Fruit fly (Drosophila melanogaster) whole organism, prepupa: Measurements from ENCODE around the gene Dip-C.

Experiments used
- CG11902 ChIP-seq: fragments of 200-800 bp; sonication (Bioruptor generic); optimal IDR thresholded peaks from 3 replicates; lab custom pipeline; 2016; ENCODE audit warnings: missing biosample characterization, missing genetic modification characterization
- CG15336 ChIP-seq: fragments of 200-800 bp; sonication (Bioruptor generic); IDR thresholded peaks from 2 replicates; pipeline ENCODE4 v1.3.6; 2022; ENCODE audit warnings: missing biosample characterization, missing genetic modification characterization
- CG16779 ChIP-seq: fragments of 200-800 bp; sonication (Bioruptor generic); optimal IDR thresholded peaks from 3 replicates; lab custom pipeline; 2017; ENCODE audit warnings: missing biosample characterization, mild to moderate bottlenecking, missing genetic modification characterization
- CG4318 ChIP-seq: fragments of 200-800 bp; sonication (Bioruptor generic); optimal IDR thresholded peaks from 3 replicates; lab custom pipeline; 2017; ENCODE audit warnings: missing biosample characterization, mild to moderate bottlenecking, missing genetic modification characterization
- CG6808 ChIP-seq: fragments of 200-800 bp; sonication (Bioruptor generic); optimal IDR thresholded peaks from 3 replicates; lab custom pipeline; 2017; ENCODE audit warnings: missing biosample characterization, missing genetic modification characterization, mild to moderate bottlenecking, moderate library complexity, missing genetic modification reagents
- CG6854 ChIP-seq: fragments of 200-800 bp; sonication (Bioruptor generic); optimal IDR thresholded peaks from 2 replicates; lab custom pipeline; 2017; ENCODE audit warnings: missing biosample characterization, mild to moderate bottlenecking, missing genetic modification characterization
- CG8632 ChIP-seq: fragments of 200-800 bp; sonication (Bioruptor generic); optimal IDR thresholded peaks from 3 replicates; lab custom pipeline; 2016; ENCODE audit warnings: missing biosample characterization, missing genetic modification characterization
- Gug ChIP-seq: fragments of 200-800 bp; sonication (Bioruptor generic); IDR thresholded peaks from 2 replicates; pipeline ENCODE4 v1.3.6; 2022; ENCODE audit warnings: missing biosample characterization, missing genetic modification characterization
- Lpt ChIP-seq: fragments of 200-800 bp; sonication (Bioruptor generic); optimal IDR thresholded peaks from 3 replicates; lab custom pipeline; 2016; ENCODE audit warnings: missing biosample characterization, missing genetic modification characterization
- Sox15 ChIP-seq: fragments of 200-800 bp; sonication (Bioruptor generic); optimal IDR thresholded peaks from 3 replicates; lab custom pipeline; 2016; ENCODE audit warnings: missing biosample characterization, missing genetic modification characterization
- achi ChIP-seq: fragments of 200-800 bp; sonication (Bioruptor generic); optimal IDR thresholded peaks from 3 replicates; lab custom pipeline; 2016; ENCODE audit warnings: missing biosample characterization, missing genetic modification characterization
- dac ChIP-seq: fragments of 200-800 bp; sonication (Bioruptor generic); optimal IDR thresholded peaks from 2 replicates; lab custom pipeline; 2017; ENCODE audit warnings: missing biosample characterization, mild to moderate bottlenecking, missing genetic modification characterization
- topi ChIP-seq: fragments of 200-800 bp; sonication (Bioruptor generic); optimal IDR thresholded peaks from 3 replicates; lab custom pipeline; 2016; ENCODE audit warnings: missing biosample characterization, missing genetic modification characterization
- vri ChIP-seq: fragments of 200-800 bp; sonication (Bioruptor generic); optimal IDR thresholded peaks from 3 replicates; lab custom pipeline; 2016; ENCODE audit warnings: missing biosample characterization, mild to moderate bottlenecking, missing genetic modification characterization

DNA sequence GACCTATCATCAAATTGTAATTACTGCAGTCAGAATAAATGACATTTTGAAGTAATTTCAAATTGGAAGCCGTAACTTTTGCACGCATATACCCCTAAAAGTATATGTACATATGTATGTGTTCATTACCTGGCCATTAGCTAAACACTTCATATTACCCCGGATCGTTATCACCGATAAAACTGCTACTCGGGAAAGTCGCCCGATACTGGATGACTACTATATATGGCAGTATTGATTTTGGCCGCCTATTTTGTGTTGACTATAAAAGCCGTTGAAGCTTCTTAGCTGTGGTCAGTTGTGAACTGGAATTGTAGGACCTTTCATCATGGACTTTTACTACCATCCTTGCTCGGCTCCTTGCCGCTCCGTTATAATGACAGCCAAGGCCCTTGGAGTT, 33.9 kb downstream of the Dip-C start, which contains the start of gene GstD8:
- TF ChIP-seq achi (GFP tag; lab: Kevin White, UChicago) (no peak), Lpt (GFP tag; lab: Kevin White, UChicago) (no peak), vri (GFP tag; lab: Kevin White, UChicago) (no peak), CG16779 (tag; lab: Kevin White, UChicago) (no peak), CG4318 (no peak), CG15336 (GFP tag; lab: Robert Waterston, UW) (no peak), CG6808 (GFP tag; lab: Kevin White, UChicago) (no peak), CG8632 (GFP tag; lab: Kevin White, UChicago) (no peak), Sox15 (GFP tag; lab: Kevin White, UChicago) (no peak), Gug (GFP tag; lab: Robert Waterston, UW) (no peak), dac (GFP tag; lab: Kevin White, UChicago) (no peak), CG6854 (GFP tag; lab: Kevin White, UChicago) (no peak), CG11902 (GFP tag; lab: Kevin White, UChicago) (no peak), topi (no peak)
